Worm (Caenorhabditis elegans) whole organism, L2 larva: ENCODE results near the gene F15G9.6.

Experiments
- C34F6.9 ChIP-seq: fragments of 150-350 bp; optimal IDR thresholded peaks from 2 replicates; lab custom pipeline; 2014; ENCODE audit warnings: missing biosample characterization, missing genetic modification characterization
- alr-1 ChIP-seq: fragments of 150-350 bp; optimal IDR thresholded peaks from 2 replicates; lab custom pipeline; 2014; ENCODE audit warnings: missing biosample characterization, missing genetic modification characterization
- ama-1 ChIP-seq: fragments of 150-350 bp; optimal IDR thresholded peaks from 2 replicates; lab custom pipeline; 2018; ENCODE audit warnings: inconsistent platforms
- ceh-16 ChIP-seq: fragments of 150-350 bp; optimal IDR thresholded peaks from 2 replicates; lab custom pipeline; 2014; ENCODE audit warnings: missing biosample characterization, missing genetic modification characterization
- ceh-82 ChIP-seq: fragments of 150-350 bp; optimal IDR thresholded peaks from 2 replicates; lab custom pipeline; 2014; ENCODE audit warnings: missing biosample characterization, missing genetic modification characterization
- dmd-4 ChIP-seq: sonication (generic microtip); optimal IDR thresholded peaks from 2 replicates; lab custom pipeline; 2017; ENCODE audit warnings: missing biosample characterization, missing genetic modification characterization
- egl-27 ChIP-seq: sonication (generic microtip); optimal IDR thresholded peaks from 3 replicates; lab custom pipeline; 2017; ENCODE audit warnings: missing biosample characterization, missing genetic modification reagents, missing genetic modification characterization
- elt-1 ChIP-seq: fragments of 150-350 bp; optimal IDR thresholded peaks from 2 replicates; lab custom pipeline; 2014; ENCODE audit warnings: missing biosample characterization, missing genetic modification characterization
- elt-3 ChIP-seq: sonication (generic microtip); optimal IDR thresholded peaks from 2 replicates; lab custom pipeline; 2017; ENCODE audit warnings: missing biosample characterization, missing genetic modification characterization
- fos-1 ChIP-seq: fragments of 150-350 bp; optimal IDR thresholded peaks from 2 replicates; lab custom pipeline; 2014; ENCODE audit warnings: missing biosample characterization, missing genetic modification characterization
- gmeb-1 ChIP-seq: fragments of 150-350 bp; optimal IDR thresholded peaks from 2 replicates; lab custom pipeline; 2014; ENCODE audit warnings: missing biosample characterization, missing genetic modification characterization
- lin-13 ChIP-seq: fragments of 150-350 bp; optimal IDR thresholded peaks from 2 replicates; lab custom pipeline; 2014; ENCODE audit warnings: missing biosample characterization, missing genetic modification reagents, missing genetic modification characterization
- lin-39 ChIP-seq: fragments of 150-350 bp; optimal IDR thresholded peaks from 2 replicates; lab custom pipeline; 2014; ENCODE audit warnings: missing biosample characterization, missing genetic modification reagents, missing genetic modification characterization
- mbf-1 ChIP-seq: sonication (generic microtip); optimal IDR thresholded peaks from 2 replicates; lab custom pipeline; 2017; ENCODE audit warnings: missing biosample characterization, missing genetic modification characterization
- mdl-1 ChIP-seq, 2 experiments: fragments of 150-350 bp in 1 of 2; sonication (generic microtip) in 1 of 2; optimal IDR thresholded peaks; 2 replicates each; lab custom pipeline; 2017; ENCODE audit warnings: missing biosample characterization in 2 of 2, missing genetic modification characterization in 2 of 2
- nhr-12 ChIP-seq: fragments of 150-350 bp; optimal IDR thresholded peaks from 2 replicates; lab custom pipeline; 2014; ENCODE audit warnings: missing biosample characterization, missing genetic modification characterization
- nhr-129 ChIP-seq: fragments of 150-350 bp; optimal IDR thresholded peaks from 2 replicates; lab custom pipeline; 2014; ENCODE audit warnings: missing biosample characterization, missing genetic modification characterization
- nhr-237 ChIP-seq: fragments of 150-350 bp; optimal IDR thresholded peaks from 2 replicates; lab custom pipeline; 2014; ENCODE audit warnings: missing biosample characterization, missing genetic modification characterization
- peb-1 ChIP-seq: fragments of 150-350 bp; optimal IDR thresholded peaks from 2 replicates; lab custom pipeline; 2014; ENCODE audit warnings: missing biosample characterization, missing genetic modification characterization
- sem-4 ChIP-seq: fragments of 150-350 bp; optimal IDR thresholded peaks from 2 replicates; lab custom pipeline; 2014; ENCODE audit warnings: missing biosample characterization, missing genetic modification reagents, missing genetic modification characterization
- sma-3 ChIP-seq: sonication (generic microtip); optimal IDR thresholded peaks from 2 replicates; lab custom pipeline; 2016; ENCODE audit warnings: missing genetic modification reagents, missing genetic modification characterization, missing compliant biosample characterization
- unc-39 ChIP-seq: fragments of 150-350 bp; optimal IDR thresholded peaks from 2 replicates; lab custom pipeline; 2014; ENCODE audit warnings: missing biosample characterization, missing genetic modification characterization
- unc-62 ChIP-seq: fragments of 150-350 bp; optimal IDR thresholded peaks from 2 replicates; lab custom pipeline; 2014; ENCODE audit warnings: missing biosample characterization, missing genetic modification reagents, missing genetic modification characterization
- zag-1 ChIP-seq: fragments of 150-350 bp; optimal IDR thresholded peaks from 2 replicates; lab custom pipeline; 2014; ENCODE audit warnings: missing biosample characterization, missing genetic modification characterization
- ztf-11 ChIP-seq: sonication (generic microtip); optimal IDR thresholded peaks from 2 replicates; lab custom pipeline; 2017; ENCODE audit warnings: missing biosample characterization, missing genetic modification characterization

The F15G9.6 gene

DNA sequence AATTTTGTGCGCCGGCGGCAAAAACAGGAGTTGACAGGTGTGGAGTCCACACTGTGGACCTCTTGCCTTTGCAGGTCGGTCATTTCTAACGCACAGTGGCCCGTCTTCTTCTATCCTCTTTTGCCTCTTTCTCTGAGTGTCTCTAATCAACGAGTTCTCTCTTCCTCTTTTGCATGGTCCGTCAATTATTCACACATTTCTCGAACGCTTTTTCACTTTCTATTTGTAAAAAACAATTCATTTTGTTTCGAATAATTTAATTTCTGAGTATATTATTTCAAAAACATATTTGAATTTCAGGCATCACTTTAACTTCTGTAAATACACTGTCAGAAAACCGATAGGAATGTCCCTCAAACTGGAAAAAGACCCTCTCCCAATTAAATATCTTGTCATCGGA is 47.4 kb downstream of the F15G9.6 start, which contains the start of gene T09B9.1:
Gene T09B9.1 (plus strand): TSS at position 301 of the 400 bp plus-strand sequence.
- TF ChIP-seq sem-4 (tag; lab: Kevin White, UChicago) (no peak), fos-1 (tag; lab: Kevin White, UChicago) (no peak), elt-3 (tag; lab: Kevin White, UChicago) (no peak), zag-1 (tag; lab: Kevin White, UChicago) (no peak), ceh-16 (no peak), unc-39 (tag; lab: Kevin White, UChicago) (no peak), elt-1 (tag; lab: Kevin White, UChicago) (no peak), mdl-1 (tag; optimal IDR thresholded peaks at IDR 0.05; lab: Kevin White, UChicago) (no peak), nhr-12 (no peak), gmeb-1 (no peak), mbf-1 (tag; lab: Kevin White, UChicago) (no peak), nhr-237 (no peak), lin-39 (tag; lab: Kevin White, UChicago) (no peak), egl-27 (tag; lab: Kevin White, UChicago) (no peak)

DNA sequence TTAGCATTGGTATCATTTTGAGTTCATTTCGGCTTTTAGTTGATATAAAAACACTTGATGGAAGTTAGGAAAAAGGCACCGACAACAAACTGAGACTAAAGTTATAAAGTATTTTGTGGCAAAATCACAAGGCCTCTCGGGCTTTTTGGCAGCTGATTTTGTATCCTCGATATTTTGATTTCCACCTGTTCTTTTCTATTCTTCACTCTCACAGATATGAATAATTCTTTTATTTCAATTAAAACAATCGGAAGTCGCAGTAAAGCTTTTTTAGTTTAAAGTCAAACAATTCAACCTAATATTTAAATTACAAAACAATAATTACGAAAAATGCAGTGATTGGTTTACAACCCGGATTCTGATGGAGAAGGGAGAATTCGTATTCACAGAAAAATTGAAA is 51.7 kb downstream of the F15G9.6 start, which contains the start of gene T09B9.3:
Gene T09B9.3 (minus strand): TSS at position 101 of the 400 bp plus-strand sequence.
- TF ChIP-seq nhr-129 (tag; lab: Kevin White, UChicago), result no peak
- TF ChIP-seq peb-1 (tag; lab: Kevin White, UChicago), result no peak
- no peak for TF ChIP-seq unc-62 (GFP tag; lab: Kevin White, UChicago)
- TF ChIP-seq mdl-1 (tag; optimal IDR thresholded peaks at IDR 0.05; lab: Kevin White, UChicago), result no peak
- no peak for TF ChIP-seq ceh-16
- no peak for TF ChIP-seq sma-3 (GFP tag; lab: Kevin White, UChicago)
- TF ChIP-seq unc-39 (tag; lab: Kevin White, UChicago), result no peak
- no peak for TF ChIP-seq dmd-4
- no peak for TF ChIP-seq lin-39 (tag; lab: Kevin White, UChicago)
- TF ChIP-seq alr-1, result no peak
- TF ChIP-seq ama-1 (lab: Kevin White, UChicago), result no peak
- TF ChIP-seq ceh-82 (tag; lab: Kevin White, UChicago), result no peak
- no peak for TF ChIP-seq lin-13 (GFP tag; lab: Kevin White, UChicago)
- TF ChIP-seq ztf-11 (tag; lab: Kevin White, UChicago), result no peak
- no peak for TF ChIP-seq nhr-12
- TF ChIP-seq C34F6.9, result no peak
